Fruit fly (Drosophila melanogaster): ENCODE measurements around the gene CG31624.
A peak's percentile ranks its signal among the peaks of the same experiment; 100 is the strongest.

DNA sequence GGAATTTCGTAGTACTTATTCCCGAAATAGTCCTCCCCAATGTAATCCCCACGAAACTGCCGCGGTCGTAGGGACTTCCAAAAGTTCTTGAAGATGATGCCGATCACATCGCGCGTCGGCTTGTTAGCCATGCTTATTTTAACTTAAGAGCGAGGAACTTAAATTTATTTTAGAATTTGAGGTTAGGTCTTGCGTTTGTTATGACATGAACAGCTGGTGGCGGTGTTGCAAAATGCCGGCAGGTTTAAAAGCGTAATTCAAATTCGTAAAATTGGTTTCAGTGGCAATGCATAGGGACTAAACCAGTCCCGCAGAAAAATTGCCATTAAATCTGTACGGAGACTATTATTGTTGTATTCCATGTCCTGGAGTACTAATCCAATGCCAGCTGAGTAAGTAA lies 33.8 kb downstream of the CG31624 start:
- no peak for TF ChIP-seq CG1233 (GFP tag; optimal IDR thresholded peaks at IDR 0.05)
- no peak for TF ChIP-seq bbx (GFP tag; IDR thresholded peaks at IDR 0.05; ENCODE audit: partially characterized antibody)
- TF ChIP-seq Eip74EF (GFP tag; optimal IDR thresholded peaks at IDR 0.05): no peak
- TF ChIP-seq Abd-B (GFP tag; optimal IDR thresholded peaks at IDR 0.05): no peak
- no peak for TF ChIP-seq Mes4 (GFP tag; optimal IDR thresholded peaks at IDR 0.05)
- no peak for TF ChIP-seq rib (GFP tag; IDR thresholded peaks at IDR 0.05)
- TF ChIP-seq CG5953 (GFP tag; IDR thresholded peaks at IDR 0.05): no peak
- TF ChIP-seq wek (GFP tag; optimal IDR thresholded peaks at IDR 0.05): no peak
- no peak for TF ChIP-seq Blimp-1 (GFP tag; optimal IDR thresholded peaks at IDR 0.05)
- TF ChIP-seq psq (GFP tag; optimal IDR thresholded peaks at IDR 0.05): no peak
- TF ChIP-seq lov (optimal IDR thresholded peaks at IDR 0.05): no peak
- no peak for TF ChIP-seq lov (GFP tag; IDR thresholded peaks at IDR 0.05)
- no peak for TF ChIP-seq D19B (GFP tag; optimal IDR thresholded peaks at IDR 0.05)
- no peak for TF ChIP-seq CG3407 (GFP tag; optimal IDR thresholded peaks at IDR 0.05)
- peak; percentile 8 for TF ChIP-seq CG14710 (tag; optimal IDR thresholded peaks at IDR 0.05)
